Worm (Caenorhabditis elegans) whole organism, L1 larva: ENCODE results near the gene T05D4.2.

Source experiments
- Y116A8C.19 ChIP-seq: sonication (generic microtip); optimal IDR thresholded peaks from 2 replicates; lab custom pipeline; 2016; ENCODE audit warnings: missing compliant biosample characterization, missing genetic modification characterization, borderline replicate concordance
- blmp-1 ChIP-seq: fragments of 150-350 bp; optimal IDR thresholded peaks from 2 replicates; lab custom pipeline; 2014; ENCODE audit warnings: missing biosample characterization, missing genetic modification characterization
- ceh-63 ChIP-seq: fragments of 200-800 bp; sonication (Bioruptor generic); optimal IDR thresholded peaks from 2 replicates; lab custom pipeline; 2018; ENCODE audit warnings: mild to moderate bottlenecking, missing genetic modification characterization, missing compliant biosample characterization
- ceh-88 ChIP-seq: fragments of 200-800 bp; sonication (Bioruptor generic); IDR thresholded peaks from 2 replicates; pipeline ENCODE4 v1.3.6; 2022; ENCODE audit warnings: missing genetic modification characterization, missing compliant biosample characterization
- ces-1 ChIP-seq: fragments of 150-350 bp; optimal IDR thresholded peaks from 2 replicates; lab custom pipeline; 2014; ENCODE audit warnings: missing biosample characterization, missing genetic modification reagents, missing genetic modification characterization
- dpl-1 ChIP-seq, 3 experiments: fragments of 150-350 bp in 2 of 3; sonication (generic microtip) in 1 of 3; optimal IDR thresholded peaks; 2 replicates each; lab custom pipeline; 2014 to 2017; ENCODE audit warnings: missing biosample characterization in 3 of 3, missing genetic modification characterization in 3 of 3, missing genetic modification reagents in 3 of 3
- efl-1 ChIP-seq, 4 experiments: fragments of 150-350 bp; optimal IDR thresholded peaks in 3 of 4; peaks in 1 of 4; 1 replicate in 1 of 4; 2 replicates in 3 of 4; lab custom pipeline; 2014; ENCODE audit warnings: missing biosample characterization in 2 of 4, missing genetic modification characterization in 2 of 4, missing genetic modification reagents in 2 of 4
- efl-3 ChIP-seq: fragments of 200-800 bp; sonication (Bioruptor generic); optimal IDR thresholded peaks from 2 replicates; lab custom pipeline; 2018; ENCODE audit warnings: mild to moderate bottlenecking, missing genetic modification characterization, missing compliant biosample characterization
- egl-13 ChIP-seq: sonication (generic microtip); optimal IDR thresholded peaks from 2 replicates; lab custom pipeline; 2016; ENCODE audit warnings: missing genotype, missing genetic modification reagents, missing genetic modification characterization, missing compliant biosample characterization
- elt-2 ChIP-seq: sonication (generic microtip); optimal IDR thresholded peaks from 2 replicates; lab custom pipeline; 2016; ENCODE audit warnings: missing genetic modification characterization, mild to moderate bottlenecking, inconsistent platforms, missing compliant biosample characterization, missing genetic modification reagents
- elt-3 ChIP-seq, 6 experiments: fragments of 150-350 bp in 1 of 6; sonication (generic microtip); optimal IDR thresholded peaks; 2 replicates each; lab custom pipeline; 2017 to 2018; ENCODE audit warnings: missing biosample characterization in 6 of 6, missing genetic modification characterization in 6 of 6, inconsistent platforms in 1 of 6
- fkh-10 ChIP-seq: sonication (generic microtip); optimal IDR thresholded peaks from 2 replicates; lab custom pipeline; 2017; ENCODE audit warnings: missing biosample characterization, missing genetic modification reagents, missing genetic modification characterization
- fkh-4 ChIP-seq: sonication (generic microtip); optimal IDR thresholded peaks from 2 replicates; lab custom pipeline; 2016; ENCODE audit warnings: missing compliant biosample characterization, missing genetic modification characterization, borderline replicate concordance
- fos-1 ChIP-seq: fragments of 150-350 bp; optimal IDR thresholded peaks from 2 replicates; lab custom pipeline; 2014; ENCODE audit warnings: missing biosample characterization, missing genetic modification characterization
- grh-1 ChIP-seq: fragments of 200-800 bp; sonication (Bioruptor generic); IDR thresholded peaks from 2 replicates; pipeline ENCODE4 v1.3.6; 2022; ENCODE audit warnings: missing genetic modification reagents, missing genetic modification characterization, missing compliant biosample characterization
- hpl-2 ChIP-seq: fragments of 150-350 bp; optimal IDR thresholded peaks from 2 replicates; lab custom pipeline; 2014; ENCODE audit warnings: missing biosample characterization, missing genetic modification reagents, missing genetic modification characterization
- irx-1 ChIP-seq: sonication (generic microtip); optimal IDR thresholded peaks from 2 replicates; lab custom pipeline; 2016; ENCODE audit warnings: missing genetic modification characterization, missing compliant biosample characterization
- isw-1 ChIP-seq: fragments of 200-800 bp; sonication (Bioruptor generic); IDR thresholded peaks from 2 replicates; pipeline ENCODE4 v1.3.6; 2022; ENCODE audit warnings: missing genetic modification characterization, missing compliant biosample characterization
- lin-13 ChIP-seq: fragments of 150-350 bp; optimal IDR thresholded peaks from 2 replicates; lab custom pipeline; 2014; ENCODE audit warnings: missing biosample characterization, missing genetic modification reagents, missing genetic modification characterization
- lin-14 ChIP-seq: fragments of 200-800 bp; sonication (Bioruptor generic); optimal IDR thresholded peaks from 2 replicates; lab custom pipeline; 2018; ENCODE audit warnings: mild to moderate bottlenecking, missing genetic modification characterization, moderate library complexity, missing compliant biosample characterization
- lin-35 ChIP-seq, 2 experiments: fragments of 150-350 bp; optimal IDR thresholded peaks; 2 replicates each; lab custom pipeline; 2014; ENCODE audit warnings: missing biosample characterization in 2 of 2, missing genetic modification characterization in 2 of 2, missing genetic modification reagents in 2 of 2
- lin-39 ChIP-seq: fragments of 150-350 bp; optimal IDR thresholded peaks from 2 replicates; lab custom pipeline; 2014; ENCODE audit warnings: missing biosample characterization, missing genetic modification reagents, missing genetic modification characterization
- lir-3 ChIP-seq: sonication (generic microtip); optimal IDR thresholded peaks from 2 replicates; lab custom pipeline; 2016; ENCODE audit warnings: mild to moderate bottlenecking, missing genetic modification characterization, moderate library complexity, missing compliant biosample characterization; ENCODE audit not compliant: poor library complexity
- mab-9 ChIP-seq: fragments of 200-800 bp; sonication (Bioruptor generic); IDR thresholded peaks from 2 replicates; pipeline ENCODE4 v1.3.6; 2022; ENCODE audit warnings: missing genetic modification reagents, missing genetic modification characterization, missing compliant biosample characterization
- mef-2 ChIP-seq: fragments of 150-350 bp; optimal IDR thresholded peaks from 2 replicates; lab custom pipeline; 2014; ENCODE audit warnings: missing biosample characterization, missing genetic modification characterization
- nhr-11 ChIP-seq: fragments of 150-350 bp; optimal IDR thresholded peaks from 2 replicates; lab custom pipeline; 2014; ENCODE audit warnings: missing biosample characterization, missing genetic modification characterization
- nhr-12 ChIP-seq: sonication (generic microtip); optimal IDR thresholded peaks from 2 replicates; lab custom pipeline; 2017; ENCODE audit warnings: missing biosample characterization, missing genetic modification characterization
- nhr-19 ChIP-seq: fragments of 200-800 bp; sonication (Bioruptor generic); conservative IDR thresholded peaks from 2 replicates; pipeline ENCODE4 v1.3.6; 2022; ENCODE audit warnings: missing genetic modification characterization, missing compliant biosample characterization
- nhr-28 ChIP-seq: fragments of 150-350 bp; optimal IDR thresholded peaks from 2 replicates; lab custom pipeline; 2014; ENCODE audit warnings: missing biosample characterization, missing genetic modification characterization
- nhr-47 ChIP-seq: sonication (generic microtip); optimal IDR thresholded peaks from 2 replicates; lab custom pipeline; 2016; ENCODE audit warnings: mild to moderate bottlenecking, missing genetic modification characterization, moderate library complexity, missing compliant biosample characterization
- nhr-71 ChIP-seq: sonication (generic microtip); optimal IDR thresholded peaks from 2 replicates; lab custom pipeline; 2016; ENCODE audit warnings: mild to moderate bottlenecking, missing genetic modification characterization, moderate library complexity, missing compliant biosample characterization
- nhr-77 ChIP-seq: fragments of 150-350 bp; optimal IDR thresholded peaks from 2 replicates; lab custom pipeline; 2014; ENCODE audit warnings: missing biosample characterization, missing genetic modification characterization
- nhr-84 ChIP-seq: sonication (generic microtip); optimal IDR thresholded peaks from 2 replicates; lab custom pipeline; 2017; ENCODE audit warnings: missing biosample characterization, missing genetic modification characterization
- nhr-85 ChIP-seq: sonication (generic microtip); peaks from one replicate; lab custom pipeline; 2016; ENCODE audit warnings: missing genetic modification characterization, inconsistent platforms, missing compliant biosample characterization
- nhr-90 ChIP-seq: sonication (generic microtip); optimal IDR thresholded peaks from 2 replicates; lab custom pipeline; 2016; ENCODE audit warnings: mild to moderate bottlenecking, missing genetic modification characterization, missing compliant biosample characterization; ENCODE audit not compliant: poor library complexity
- pqm-1 ChIP-seq: sonication (generic microtip); optimal IDR thresholded peaks from 3 replicates; lab custom pipeline; 2017; ENCODE audit warnings: missing biosample characterization, missing genetic modification characterization
- sptf-1 ChIP-seq: fragments of 150-350 bp; optimal IDR thresholded peaks from 2 replicates; lab custom pipeline; 2014; ENCODE audit warnings: missing biosample characterization, missing genetic modification characterization
- sup-37 ChIP-seq: fragments of 200-800 bp; sonication (Bioruptor generic); optimal IDR thresholded peaks from 2 replicates; lab custom pipeline; 2018; ENCODE audit warnings: mild to moderate bottlenecking, missing genetic modification characterization, missing compliant biosample characterization
- unc-130 ChIP-seq: fragments of 150-350 bp; optimal IDR thresholded peaks from 2 replicates; lab custom pipeline; 2017; ENCODE audit warnings: missing biosample characterization, missing genetic modification characterization, inconsistent platforms
- unc-98 ChIP-seq: fragments of 200-800 bp; sonication (Bioruptor generic); IDR thresholded peaks from 2 replicates; pipeline ENCODE4 v1.3.6; 2022; ENCODE audit warnings: missing genetic modification characterization, missing compliant biosample characterization
- zag-1 ChIP-seq: fragments of 150-350 bp; optimal IDR thresholded peaks from 2 replicates; lab custom pipeline; 2014; ENCODE audit warnings: missing biosample characterization, missing genetic modification characterization
- zip-4 ChIP-seq: fragments of 200-800 bp; sonication (Bioruptor generic); optimal IDR thresholded peaks from 2 replicates; lab custom pipeline; 2018; ENCODE audit warnings: mild to moderate bottlenecking, missing genetic modification characterization, moderate library complexity, missing compliant biosample characterization

Gene T05D4.2

DNA sequence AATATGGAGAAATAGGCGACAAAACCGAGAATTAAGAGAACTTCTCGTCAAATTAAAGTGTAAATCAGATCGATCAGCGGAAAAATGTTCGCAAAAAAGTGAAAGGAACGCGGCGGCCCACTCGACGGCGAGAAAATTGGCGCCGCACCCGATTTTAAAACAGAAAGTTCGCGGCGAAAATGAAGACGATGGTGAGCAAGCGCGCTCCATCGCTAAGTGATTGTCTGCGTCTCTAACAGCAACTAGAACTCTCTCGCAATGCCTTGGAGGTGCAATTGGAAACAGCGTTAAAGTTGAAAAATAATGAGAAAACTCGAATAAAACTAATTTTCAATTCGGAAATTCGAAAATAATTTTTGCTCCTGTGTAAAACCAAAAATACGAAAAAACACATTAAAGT is 32.9 kb downstream of the T05D4.2 start (continued):
- peak; percentile 50 for TF ChIP-seq lin-13 (GFP tag; lab: Kevin White, UChicago)
- TF ChIP-seq elt-2 (tag; lab: Kevin White, UChicago): no peak
- no peak for TF ChIP-seq Y116A8C.19 (tag; lab: Kevin White, UChicago)
- peak; percentile 20 for TF ChIP-seq irx-1 (tag; lab: Kevin White, UChicago)
- peak; percentile 87 to 89 for TF ChIP-seq efl-1 (optimal IDR thresholded peaks at IDR 0.05; lab: Kevin White, UChicago)
- peak; percentile 87 to 98 for TF ChIP-seq efl-1 (GFP tag; optimal IDR thresholded peaks at IDR 0.05 in 1 of 2; lab: Kevin White, UChicago)

ce11 chrIII:13528513-13529249 is 34.2 kb downstream of the T05D4.2 start:
- TF ChIP-seq blmp-1: peak; percentile 41
- TF ChIP-seq zag-1 (tag; lab: Kevin White, UChicago): no peak
- no peak for TF ChIP-seq nhr-12 (tag; lab: Kevin White, UChicago)
- no peak for TF ChIP-seq nhr-19
- TF ChIP-seq nhr-47 (tag; lab: Kevin White, UChicago): no peak
- TF ChIP-seq pqm-1 (tag; lab: Kevin White, UChicago): no peak

DNA sequence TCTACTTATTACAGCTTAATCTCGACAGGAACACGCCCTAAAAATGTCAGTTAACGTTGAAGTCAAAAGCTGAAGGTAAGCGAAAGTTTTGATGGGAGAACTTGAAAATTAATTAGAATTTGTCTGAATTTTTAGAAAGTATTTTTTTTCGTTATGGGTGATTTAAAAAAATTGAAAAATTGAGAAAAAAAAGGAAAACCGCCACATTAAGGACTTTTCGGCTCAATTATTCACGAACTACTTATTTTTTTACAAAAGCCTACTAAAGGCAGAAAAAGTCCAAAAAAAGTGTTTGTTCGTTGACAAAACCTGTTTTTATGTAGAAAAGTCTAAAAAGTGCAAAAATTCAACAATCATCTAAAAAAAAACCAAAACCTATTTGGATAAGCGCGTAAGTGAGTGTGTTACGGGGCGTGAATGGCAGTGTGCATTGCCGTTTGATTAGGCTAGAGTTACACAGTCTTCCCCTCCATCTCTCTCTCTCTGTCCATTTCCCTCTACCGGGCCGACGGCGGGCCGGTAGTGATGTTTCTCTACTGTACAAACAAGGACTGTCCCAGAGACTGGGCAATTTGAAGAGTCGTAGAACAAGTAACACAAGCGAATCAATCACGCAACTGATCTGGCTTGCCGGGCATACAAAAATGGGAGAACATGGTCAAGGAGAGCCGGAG is 35.3 kb downstream of the T05D4.2 start, which contains the start of gene lron-13:
lron-13 (plus strand) TSS at position 15 of the 674 bp plus-strand sequence.
- TF ChIP-seq ceh-63 (GFP tag; lab: Kevin White, UChicago) (no peak), fkh-4 (no peak), nhr-28 (tag; lab: Kevin White, UChicago) (no peak), nhr-47 (tag; lab: Kevin White, UChicago) (no peak), nhr-71 (tag; lab: Kevin White, UChicago) (no peak), mab-9 (no peak), efl-3 (GFP tag; lab: Kevin White, UChicago) (no peak), nhr-11 (tag; lab: Kevin White, UChicago) (no peak), mef-2 (tag; lab: Kevin White, UChicago) (no peak), zip-4 (GFP tag; lab: Kevin White, UChicago) (no peak), sup-37 (GFP tag; lab: Kevin White, UChicago) (no peak), efl-1 (optimal IDR thresholded peaks at IDR 0.05; lab: Kevin White, UChicago) (no peak), efl-1 (GFP tag; optimal IDR thresholded peaks at IDR 0.05 in 1 of 2; lab: Kevin White, UChicago) (peak in 1 of 2 experiments; percentile 88), unc-98 (GFP tag; lab: Robert Waterston, UW) (no peak), hpl-2 (GFP tag; lab: Kevin White, UChicago) (no peak), nhr-90 (peak; percentile 0), lin-39 (tag; lab: Kevin White, UChicago) (no peak), egl-13 (no peak), dpl-1 (GFP tag; optimal IDR thresholded peaks at IDR 0.05; lab: Kevin White, UChicago) (no peak), lin-35 (GFP tag; optimal IDR thresholded peaks at IDR 0.05; lab: Kevin White, UChicago) (peak in 1 of 2 experiments; percentile 31), elt-3 (tag; optimal IDR thresholded peaks at IDR 0.05; lab: Kevin White, UChicago) (no peak), grh-1 (no peak), nhr-84 (tag; lab: Kevin White, UChicago) (no peak), nhr-77 (no peak), sptf-1 (tag; lab: Kevin White, UChicago) (no peak)

DNA sequence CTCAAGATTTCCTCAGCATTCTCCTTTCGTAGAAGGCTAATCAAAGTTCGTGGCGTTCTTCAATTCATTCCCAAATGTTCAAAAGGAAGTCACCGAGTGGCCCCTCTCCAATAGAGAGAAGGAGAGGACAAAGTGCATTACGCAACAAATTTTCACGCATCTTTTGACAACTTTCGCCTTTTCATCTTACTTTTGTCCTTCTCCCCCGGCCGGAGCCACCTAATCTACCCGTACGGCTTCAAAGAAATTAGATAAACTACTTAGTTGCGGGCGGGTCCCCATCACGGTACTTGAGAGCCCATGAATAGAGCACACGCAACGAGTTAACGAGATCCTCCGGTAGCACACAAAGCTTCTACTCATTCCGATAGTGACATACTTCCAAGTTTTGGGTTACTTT is 36.2 kb downstream of the T05D4.2 start:
- TF ChIP-seq fos-1 (tag; lab: Kevin White, UChicago): no peak
- TF ChIP-seq ces-1 (GFP tag; lab: Kevin White, UChicago): no peak
- TF ChIP-seq nhr-85 (tag; lab: Kevin White, UChicago): no peak
- TF ChIP-seq hpl-2 (GFP tag; lab: Kevin White, UChicago): no peak
- TF ChIP-seq Y116A8C.19 (tag; lab: Kevin White, UChicago): no peak
- peak; percentile 75 for TF ChIP-seq fkh-10 (GFP tag; lab: Kevin White, UChicago)
- TF ChIP-seq nhr-84 (tag; lab: Kevin White, UChicago): no peak
- TF ChIP-seq unc-130 (tag; lab: Kevin White, UChicago): no peak
- peak; percentile 23 for TF ChIP-seq lin-14 (GFP tag; lab: Kevin White, UChicago)
- no peak for TF ChIP-seq nhr-28 (tag; lab: Kevin White, UChicago)
- no peak for TF ChIP-seq ceh-88 (GFP tag; lab: Robert Waterston, UW)
- no peak for TF ChIP-seq lir-3 (tag; lab: Kevin White, UChicago)
- TF ChIP-seq isw-1 (GFP tag; lab: Robert Waterston, UW): no peak
